Worm (Caenorhabditis elegans): ENCODE results near the gene ptp-1.
A peak's percentile ranks its signal among the peaks of the same experiment; 100 is the strongest.

Gene ptp-1

ce11 chrIII:3566785-3567184, 23.7 kb upstream of the ptp-1 start:
- TF ChIP-seq rnt-1 (tag; optimal IDR thresholded peaks at IDR 0.05) (no peak), tbx-2 (tag; optimal IDR thresholded peaks at IDR 0.05) (no peak), lin-35 (GFP tag; optimal IDR thresholded peaks at IDR 0.05) (no peak), mab-9 (GFP tag; IDR thresholded peaks at IDR 0.05) (0 out of 2 replicates have a peak, but pooled peaks have one; percentile 30), egl-13 (tag; optimal IDR thresholded peaks at IDR 0.05) (no peak), efl-1 (optimal IDR thresholded peaks at IDR 0.05) (peak; percentile 1 to 7), efl-1 (GFP tag; optimal IDR thresholded peaks at IDR 0.05 in 1 of 2) (no peak), lin-14 (GFP tag; optimal IDR thresholded peaks at IDR 0.05) (peak; percentile 52), hlh-4 (tag; optimal IDR thresholded peaks at IDR 0.05) (no peak)

ce11 chrIII:3569763-3570162, 20.8 kb upstream of the ptp-1 start:
- TF ChIP-seq dsc-1 (tag; optimal IDR thresholded peaks at IDR 0.05) = peak; percentile 92
- no peak for TF ChIP-seq tbx-2 (tag; optimal IDR thresholded peaks at IDR 0.05)
- no peak for TF ChIP-seq dpl-1 (GFP tag; optimal IDR thresholded peaks at IDR 0.05)
- TF ChIP-seq pax-3 (tag; optimal IDR thresholded peaks at IDR 0.05) = peak; percentile 98
- TF ChIP-seq ces-1 (GFP tag; optimal IDR thresholded peaks at IDR 0.05) = no peak
- TF ChIP-seq C04F5.9 (tag; optimal IDR thresholded peaks at IDR 0.05) = no peak
- TF ChIP-seq isw-1 (GFP tag; IDR thresholded peaks at IDR 0.05) = no peak
- TF ChIP-seq nhr-90 (tag; optimal IDR thresholded peaks at IDR 0.05; ENCODE audit: poor library complexity) = no peak

ce11 chrIII:3571371-3571902, 19.1 kb upstream of the ptp-1 start:
- TF ChIP-seq rnt-1 (tag; optimal IDR thresholded peaks at IDR 0.05) = no peak
- TF ChIP-seq nhr-71 (tag; optimal IDR thresholded peaks at IDR 0.05) = peak; percentile 7
- peak; percentile 79 for TF ChIP-seq pax-3 (tag; optimal IDR thresholded peaks at IDR 0.05)
- peak; percentile 79 for TF ChIP-seq elt-2 (tag; optimal IDR thresholded peaks at IDR 0.05)
- TF ChIP-seq nhr-20 (tag; optimal IDR thresholded peaks at IDR 0.05) = peak; percentile 12

ce11 chrIII:3573281-3573680, 17.2 kb upstream of the ptp-1 start, which contains the start of gene nhr-6:
Gene nhr-6, plus strand, starts transcription at chrIII:3573581.
- TF ChIP-seq isw-1 (GFP tag; IDR thresholded peaks at IDR 0.05) (no peak), alr-1 (tag; optimal IDR thresholded peaks at IDR 0.05; ENCODE audit: borderline replicate concordance) (no peak), snpc-4 (tag; optimal IDR thresholded peaks at IDR 0.05) (no peak), nhr-20 (tag; optimal IDR thresholded peaks at IDR 0.05) (no peak), pax-3 (tag; optimal IDR thresholded peaks at IDR 0.05) (peak; percentile 42), hlh-4 (tag; optimal IDR thresholded peaks at IDR 0.05) (peak; percentile 40), nhr-47 (tag; optimal IDR thresholded peaks at IDR 0.05) (no peak), unc-130 (tag; optimal IDR thresholded peaks at IDR 0.05) (no peak), sptf-1 (tag; optimal IDR thresholded peaks at IDR 0.05) (no peak), pag-3 (tag; optimal IDR thresholded peaks at IDR 0.05; ENCODE audit: borderline replicate concordance, insufficient read depth) (no peak)

- TF ChIP-seq ceh-88 (GFP tag; IDR thresholded peaks at IDR 0.05) (no peak), nhr-90 (tag; optimal IDR thresholded peaks at IDR 0.05; ENCODE audit: poor library complexity) (no peak), egl-13 (tag; optimal IDR thresholded peaks at IDR 0.05) (no peak), unc-62 (GFP tag; optimal IDR thresholded peaks at IDR 0.05) (no peak), ces-1 (GFP tag; optimal IDR thresholded peaks at IDR 0.05) (no peak), zag-1 (tag; optimal IDR thresholded peaks at IDR 0.05) (no peak)
Measured at ce11 chrIII:3581636-3582035, 8.9 kb upstream of the ptp-1 start, which contains the start of gene C48D5.3. Gene C48D5.3, minus strand, starts transcription at chrIII:3581736.

- TF ChIP-seq ztf-4 (tag; optimal IDR thresholded peaks at IDR 0.05) = no peak
- no peak for TF ChIP-seq efl-1 (optimal IDR thresholded peaks at IDR 0.05)
- TF ChIP-seq efl-1 (GFP tag; optimal IDR thresholded peaks at IDR 0.05 in 1 of 2) = no peak
- TF ChIP-seq ztf-11 (tag; optimal IDR thresholded peaks at IDR 0.05) = peak in 1 of 2 experiments; percentile 26
- TF ChIP-seq rnt-1 (tag; optimal IDR thresholded peaks at IDR 0.05) = peak; percentile 16
- TF ChIP-seq C16A3.4 (tag; optimal IDR thresholded peaks at IDR 0.05) = no peak
- peak; percentile 72 for TF ChIP-seq dsc-1 (tag; optimal IDR thresholded peaks at IDR 0.05)
- no peak for TF ChIP-seq lsy-2 (tag; optimal IDR thresholded peaks at IDR 0.05)
- TF ChIP-seq fos-1 (tag; optimal IDR thresholded peaks at IDR 0.05) = no peak
- TF ChIP-seq nhr-90 (tag; optimal IDR thresholded peaks at IDR 0.05; ENCODE audit: poor library complexity) = no peak
- no peak for TF ChIP-seq elt-3 (tag; optimal IDR thresholded peaks at IDR 0.05)
- no peak for TF ChIP-seq sup-37 (GFP tag; optimal IDR thresholded peaks at IDR 0.05)
- TF ChIP-seq C34B4.2 (tag; optimal IDR thresholded peaks at IDR 0.05) = no peak
- TF ChIP-seq lin-14 (GFP tag; optimal IDR thresholded peaks at IDR 0.05) = peak; percentile 39
- TF ChIP-seq ceh-63 (GFP tag; optimal IDR thresholded peaks at IDR 0.05) = no peak
Measured at ce11 chrIII:3583341-3583740, 7.2 kb upstream of the ptp-1 start.

All from whole organism, L1 larva.